Fruit fly (Drosophila melanogaster) whole organism: Measurements from ENCODE around the gene ND-ASHI.

Experiments
- CG8478 ChIP-seq: fragments of >200 bp; optimal IDR thresholded peaks from 2 replicates; lab custom pipeline; 2018; ENCODE audit warnings: inconsistent platforms
- Dll ChIP-seq: fragments of >200 bp; optimal IDR thresholded peaks from 2 replicates; lab custom pipeline; 2017
- pan ChIP-seq: fragments of >200 bp; optimal IDR thresholded peaks from 2 replicates; lab custom pipeline; 2017
- psq ChIP-seq: fragments of >200 bp; optimal IDR thresholded peaks from 2 replicates; lab custom pipeline; 2017
- usp ChIP-seq: fragments of >200 bp; optimal IDR thresholded peaks from 2 replicates; lab custom pipeline; 2017; ENCODE audit warnings: missing biosample characterization, missing genetic modification characterization, mixed read lengths

DNA sequence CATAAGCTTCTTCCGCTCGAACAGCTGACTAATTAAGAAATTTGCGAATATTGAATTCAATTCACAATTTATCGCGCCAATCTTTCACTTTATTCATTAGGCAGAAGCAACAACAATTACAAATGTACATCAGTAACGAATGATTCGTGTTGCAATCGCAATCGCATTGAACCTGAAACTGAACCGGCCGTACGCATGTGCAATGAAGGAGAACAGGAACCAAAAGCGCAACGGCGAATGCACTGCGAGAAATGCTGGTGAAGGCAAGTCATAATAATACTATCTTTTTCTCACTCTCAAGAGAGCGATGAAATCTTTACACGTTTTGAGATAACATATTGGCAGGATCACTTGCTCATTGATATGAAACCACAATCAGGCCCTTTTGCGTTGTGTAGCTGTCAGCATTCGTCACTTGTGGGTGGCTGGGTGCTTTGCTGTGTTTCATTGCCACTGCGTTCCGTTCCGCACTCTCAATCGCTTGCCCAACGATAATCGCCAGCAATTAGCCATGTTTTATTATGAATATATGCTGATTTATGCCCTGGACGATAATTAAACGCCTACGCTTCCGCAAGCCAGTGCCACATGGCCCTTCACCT is 46.1 kb upstream of the ND-ASHI start:
- TF ChIP-seq usp (no peak), psq (lab: Kevin White, UChicago) (no peak), CG8478 (lab: Kevin White, UChicago) (no peak), pan (lab: Kevin White, UChicago) (no peak), Dll (lab: Kevin White, UChicago) (no peak)
